Fruit fly (Drosophila melanogaster) whole organism, prepupa: Measurements from ENCODE around the gene CG5162.

ENCODE experiments used
- CG10631 ChIP-seq: fragments of 200-800 bp; sonication (Bioruptor generic); optimal IDR thresholded peaks from 2 replicates; lab custom pipeline; 2016; ENCODE audit warnings: missing biosample characterization, missing genetic modification characterization
- CG11762 ChIP-seq: fragments of 200-800 bp; sonication (Bioruptor generic); optimal IDR thresholded peaks from 3 replicates; lab custom pipeline; 2016; ENCODE audit warnings: missing biosample characterization, missing genetic modification characterization; ENCODE audit not compliant: insufficient read depth
- CG16779 ChIP-seq: fragments of 200-800 bp; sonication (Bioruptor generic); optimal IDR thresholded peaks from 3 replicates; lab custom pipeline; 2017; ENCODE audit warnings: missing biosample characterization, mild to moderate bottlenecking, missing genetic modification characterization
- CG4318 ChIP-seq: fragments of 200-800 bp; sonication (Bioruptor generic); optimal IDR thresholded peaks from 3 replicates; lab custom pipeline; 2017; ENCODE audit warnings: missing biosample characterization, mild to moderate bottlenecking, missing genetic modification characterization
- CG6163 ChIP-seq: fragments of 200-800 bp; sonication (Bioruptor generic); IDR thresholded peaks from 3 replicates; pipeline ENCODE4 v1.3.6; 2022; ENCODE audit warnings: missing biosample characterization, missing genetic modification characterization
- CG6276 ChIP-seq: fragments of 200-800 bp; sonication (Bioruptor generic); optimal IDR thresholded peaks from 2 replicates; lab custom pipeline; 2017; ENCODE audit warnings: missing biosample characterization, mild to moderate bottlenecking, missing genetic modification characterization
- CG6792 ChIP-seq: fragments of 200-800 bp; sonication (Bioruptor generic); optimal IDR thresholded peaks from 3 replicates; lab custom pipeline; 2016; ENCODE audit warnings: missing biosample characterization, missing genetic modification characterization
- CG6808 ChIP-seq: fragments of 200-800 bp; sonication (Bioruptor generic); optimal IDR thresholded peaks from 3 replicates; lab custom pipeline; 2017; ENCODE audit warnings: missing biosample characterization, missing genetic modification characterization, mild to moderate bottlenecking, moderate library complexity, missing genetic modification reagents
- CG8319 ChIP-seq: fragments of 200-800 bp; sonication (Bioruptor generic); optimal IDR thresholded peaks from 3 replicates; lab custom pipeline; 2016; ENCODE audit warnings: missing biosample characterization, missing genetic modification characterization
- CG8632 ChIP-seq: fragments of 200-800 bp; sonication (Bioruptor generic); optimal IDR thresholded peaks from 3 replicates; lab custom pipeline; 2016; ENCODE audit warnings: missing biosample characterization, missing genetic modification characterization
- Ets96B ChIP-seq: fragments of 200-800 bp; optimal IDR thresholded peaks from 2 replicates; lab custom pipeline; 2019; ENCODE audit warnings: missing biosample characterization, mild to moderate bottlenecking, missing genetic modification characterization, moderate library complexity
- Met ChIP-seq: fragments of 200-800 bp; sonication (Bioruptor generic); optimal IDR thresholded peaks from 3 replicates; lab custom pipeline; 2016; ENCODE audit warnings: missing biosample characterization, missing genetic modification characterization
- OdsH ChIP-seq: fragments of 200-800 bp; sonication (Bioruptor generic); optimal IDR thresholded peaks from 3 replicates; lab custom pipeline; 2016; ENCODE audit warnings: missing biosample characterization, missing genetic modification characterization
- Sox14 ChIP-seq: fragments of 200-800 bp; sonication (Bioruptor generic); optimal IDR thresholded peaks from 3 replicates; lab custom pipeline; 2016; ENCODE audit warnings: missing biosample characterization, missing genetic modification characterization
- achi ChIP-seq: fragments of 200-800 bp; sonication (Bioruptor generic); optimal IDR thresholded peaks from 3 replicates; lab custom pipeline; 2016; ENCODE audit warnings: missing biosample characterization, missing genetic modification characterization
- cyc ChIP-seq: fragments of 200-800 bp; sonication (Bioruptor generic); optimal IDR thresholded peaks from 3 replicates; lab custom pipeline; 2016; ENCODE audit warnings: missing biosample characterization, missing genetic modification characterization
- esn ChIP-seq: fragments of 200-800 bp; sonication (Bioruptor generic); optimal IDR thresholded peaks from 2 replicates; lab custom pipeline; 2016; ENCODE audit warnings: missing biosample characterization, mild to moderate bottlenecking, missing genetic modification characterization, moderate library complexity
- lz ChIP-seq: fragments of 200-800 bp; sonication (Bioruptor generic); optimal IDR thresholded peaks from 3 replicates; lab custom pipeline; 2016; ENCODE audit warnings: missing biosample characterization, missing genetic modification characterization
- topi ChIP-seq: fragments of 200-800 bp; sonication (Bioruptor generic); optimal IDR thresholded peaks from 3 replicates; lab custom pipeline; 2016; ENCODE audit warnings: missing biosample characterization, missing genetic modification characterization

The CG5162 gene

dm6 chrX:17262049-17262448 lies 46.9 kb downstream of the CG5162 start:
- no peak for TF ChIP-seq CG8632 (GFP tag; lab: Kevin White, UChicago)
- TF ChIP-seq Ets96B (tag; lab: Kevin White, UChicago), result no peak
- TF ChIP-seq CG8319 (GFP tag; lab: Kevin White, UChicago), result no peak
- no peak for TF ChIP-seq achi (GFP tag; lab: Kevin White, UChicago)
- no peak for TF ChIP-seq CG6163 (GFP tag; lab: Robert Waterston, UW)
- TF ChIP-seq esn (GFP tag; lab: Kevin White, UChicago), result no peak
- TF ChIP-seq CG11762, result no peak
- TF ChIP-seq cyc (GFP tag; lab: Kevin White, UChicago), result no peak
- TF ChIP-seq OdsH (GFP tag; lab: Kevin White, UChicago), result no peak
- no peak for TF ChIP-seq CG6792 (GFP tag; lab: Kevin White, UChicago)
- no peak for TF ChIP-seq CG10631 (GFP tag; lab: Kevin White, UChicago)
- no peak for TF ChIP-seq CG16779 (tag; lab: Kevin White, UChicago)
- no peak for TF ChIP-seq CG4318 (GFP tag; lab: Kevin White, UChicago)
- no peak for TF ChIP-seq CG6808 (GFP tag; lab: Kevin White, UChicago)
- TF ChIP-seq Sox14, result no peak
- no peak for TF ChIP-seq topi (GFP tag; lab: Kevin White, UChicago)
- TF ChIP-seq lz (GFP tag; lab: Kevin White, UChicago), result no peak

- TF ChIP-seq Met (GFP tag; lab: Kevin White, UChicago), result no peak
- no peak for TF ChIP-seq CG6276 (GFP tag; lab: Kevin White, UChicago)
- TF ChIP-seq Ets96B (tag; lab: Kevin White, UChicago), result no peak
Measured at dm6 chrX:17265402-17266028, 50.4 kb downstream of the CG5162 start.
